Worm (Caenorhabditis elegans) whole organism, L3 larva: ENCODE measurements around the gene acs-1.

Experiments used
- R02D3.7 ChIP-seq: fragments of 150-350 bp; optimal IDR thresholded peaks from 2 replicates; lab custom pipeline; 2014; ENCODE audit warnings: missing biosample characterization, missing genetic modification characterization
- ZK546.5 ChIP-seq: sonication (generic microtip); optimal IDR thresholded peaks from 2 replicates; lab custom pipeline; 2017; ENCODE audit warnings: missing biosample characterization, missing genetic modification characterization
- aly-2 ChIP-seq: fragments of 150-350 bp; optimal IDR thresholded peaks from 2 replicates; lab custom pipeline; 2014; ENCODE audit warnings: missing biosample characterization, missing genetic modification characterization
- ama-1 ChIP-seq: fragments of 150-350 bp; optimal IDR thresholded peaks from 2 replicates; lab custom pipeline; 2018
- ceh-16 ChIP-seq: sonication (generic microtip); optimal IDR thresholded peaks from 2 replicates; lab custom pipeline; 2017; ENCODE audit warnings: missing biosample characterization, missing genetic modification characterization
- ceh-28 ChIP-seq: fragments of 150-350 bp; optimal IDR thresholded peaks from 2 replicates; lab custom pipeline; 2014; ENCODE audit warnings: missing biosample characterization, missing genetic modification reagents, missing genetic modification characterization
- ceh-82 ChIP-seq: fragments of 150-350 bp; optimal IDR thresholded peaks from 2 replicates; lab custom pipeline; 2014; ENCODE audit warnings: missing biosample characterization, missing genetic modification characterization
- ceh-9 ChIP-seq: sonication (generic microtip); optimal IDR thresholded peaks from 2 replicates; lab custom pipeline; 2018; ENCODE audit warnings: missing biosample characterization, missing genetic modification characterization
- daf-12 ChIP-seq: fragments of 150-350 bp; optimal IDR thresholded peaks from 2 replicates; lab custom pipeline; 2014; ENCODE audit warnings: missing biosample characterization, missing genetic modification reagents, missing genetic modification characterization
- egl-27 ChIP-seq: sonication (generic microtip); optimal IDR thresholded peaks from 4 replicates; lab custom pipeline; 2017; ENCODE audit warnings: missing biosample characterization, missing genetic modification reagents, missing genetic modification characterization
- egl-5 ChIP-seq: fragments of 150-350 bp; optimal IDR thresholded peaks from 2 replicates; lab custom pipeline; 2017; ENCODE audit warnings: missing biosample characterization, missing genetic modification reagents, missing genetic modification characterization, inconsistent platforms
- elt-1 ChIP-seq: fragments of 150-350 bp; optimal IDR thresholded peaks from 2 replicates; lab custom pipeline; 2014; ENCODE audit warnings: missing biosample characterization, missing genetic modification characterization
- elt-2 ChIP-seq: sonication (generic microtip); optimal IDR thresholded peaks from 2 replicates; lab custom pipeline; 2016; ENCODE audit warnings: missing genetic modification reagents, mild to moderate bottlenecking, missing genetic modification characterization, missing compliant biosample characterization
- elt-3 ChIP-seq, 3 experiments: fragments of 150-350 bp in 1 of 3; sonication (generic microtip) in 2 of 3; optimal IDR thresholded peaks; 2 replicates in 2 of 3; 4 replicates in 1 of 3; lab custom pipeline; 2014 to 2017; ENCODE audit warnings: missing biosample characterization in 3 of 3, missing genetic modification characterization in 3 of 3
- eor-1 ChIP-seq, 2 experiments: fragments of 150-350 bp; optimal IDR thresholded peaks; 2 replicates each; lab custom pipeline; 2014 to 2018; ENCODE audit warnings: missing biosample characterization in 2 of 2, missing genetic modification characterization in 2 of 2
- fkh-10 ChIP-seq: sonication (generic microtip); optimal IDR thresholded peaks from 2 replicates; lab custom pipeline; 2017; ENCODE audit warnings: missing biosample characterization, missing genetic modification reagents, missing genetic modification characterization
- fkh-2 ChIP-seq: fragments of 150-350 bp; optimal IDR thresholded peaks from 2 replicates; lab custom pipeline; 2014; ENCODE audit warnings: missing biosample characterization, missing genetic modification reagents, missing genetic modification characterization
- fos-1 ChIP-seq: fragments of 150-350 bp; optimal IDR thresholded peaks from 2 replicates; lab custom pipeline; 2014; ENCODE audit warnings: missing biosample characterization, missing genetic modification characterization
- hmg-11 ChIP-seq: sonication (generic microtip); optimal IDR thresholded peaks from 2 replicates; lab custom pipeline; 2016; ENCODE audit warnings: missing genetic modification characterization, missing compliant biosample characterization
- jun-1 ChIP-seq: fragments of 150-350 bp; optimal IDR thresholded peaks from 2 replicates; lab custom pipeline; 2014; ENCODE audit warnings: missing biosample characterization, missing genetic modification reagents, missing genetic modification characterization
- lin-15B ChIP-seq: fragments of 150-350 bp; optimal IDR thresholded peaks from 2 replicates; lab custom pipeline; 2014; ENCODE audit warnings: missing biosample characterization, missing genetic modification characterization
- lin-39 ChIP-seq: fragments of 150-350 bp; optimal IDR thresholded peaks from 2 replicates; lab custom pipeline; 2018; ENCODE audit warnings: missing biosample characterization, missing genetic modification reagents, missing genetic modification characterization
- lsy-12 ChIP-seq: sonication (generic microtip); optimal IDR thresholded peaks from 2 replicates; lab custom pipeline; 2016; ENCODE audit warnings: mild to moderate bottlenecking, missing genetic modification characterization, missing compliant biosample characterization
- mdl-1 ChIP-seq: fragments of 150-350 bp; optimal IDR thresholded peaks from 2 replicates; lab custom pipeline; 2014; ENCODE audit warnings: missing biosample characterization, missing genetic modification characterization
- mml-1 ChIP-seq: fragments of 150-350 bp; sonication (generic microtip); optimal IDR thresholded peaks from 3 replicates; lab custom pipeline; 2014; ENCODE audit warnings: missing biosample characterization, missing genetic modification characterization
- nfya-1 ChIP-seq: sonication (generic microtip); optimal IDR thresholded peaks from 2 replicates; lab custom pipeline; 2017; ENCODE audit warnings: missing genetic modification characterization, mild to moderate bottlenecking, missing compliant biosample characterization, antibody characterized with exemption, moderate library complexity; ENCODE audit not compliant: insufficient read depth
- nhr-11 ChIP-seq: fragments of 150-350 bp; optimal IDR thresholded peaks from 2 replicates; lab custom pipeline; 2014; ENCODE audit warnings: missing biosample characterization, missing genetic modification characterization
- nhr-12 ChIP-seq: fragments of 150-350 bp; optimal IDR thresholded peaks from 2 replicates; lab custom pipeline; 2014; ENCODE audit warnings: missing biosample characterization, missing genetic modification characterization
- nhr-23 ChIP-seq: fragments of 150-350 bp; optimal IDR thresholded peaks from 2 replicates; lab custom pipeline; 2014; ENCODE audit warnings: missing biosample characterization, missing genetic modification reagents, missing genetic modification characterization
- nhr-237 ChIP-seq: fragments of 150-350 bp; optimal IDR thresholded peaks from 2 replicates; lab custom pipeline; 2014; ENCODE audit warnings: missing biosample characterization, missing genetic modification characterization
- nhr-25 ChIP-seq: sonication (generic microtip); optimal IDR thresholded peaks from 2 replicates; lab custom pipeline; 2017; ENCODE audit warnings: missing biosample characterization, missing genetic modification characterization
- nhr-28 ChIP-seq: fragments of 150-350 bp; optimal IDR thresholded peaks from 2 replicates; lab custom pipeline; 2014; ENCODE audit warnings: missing biosample characterization, missing genetic modification characterization
- nhr-43 ChIP-seq: sonication (generic microtip); optimal IDR thresholded peaks from 2 replicates; lab custom pipeline; 2016; ENCODE audit warnings: mild to moderate bottlenecking, missing genetic modification characterization, missing compliant biosample characterization; ENCODE audit not compliant: poor library complexity, severe bottlenecking
- nhr-67 ChIP-seq: fragments of 150-350 bp; optimal IDR thresholded peaks from 2 replicates; lab custom pipeline; 2014; ENCODE audit warnings: missing biosample characterization, missing genetic modification characterization
- nhr-76 ChIP-seq: fragments of 150-350 bp; sonication (generic microtip); optimal IDR thresholded peaks from 5 replicates; lab custom pipeline; 2014; ENCODE audit warnings: missing biosample characterization, missing genetic modification characterization
- nhr-77 ChIP-seq: fragments of 150-350 bp; optimal IDR thresholded peaks from 2 replicates; lab custom pipeline; 2014; ENCODE audit warnings: missing biosample characterization, missing genetic modification characterization
- pha-4 ChIP-seq: fragments of 150-350 bp; optimal IDR thresholded peaks from 2 replicates; lab custom pipeline; 2014; ENCODE audit warnings: missing biosample characterization, missing genetic modification reagents, missing genetic modification characterization
- pqm-1 ChIP-seq: fragments of 150-350 bp; optimal IDR thresholded peaks from 2 replicates; lab custom pipeline; 2017; ENCODE audit warnings: missing biosample characterization, missing genetic modification characterization, inconsistent platforms
- sea-2 ChIP-seq: fragments of 150-350 bp; sonication (generic microtip); optimal IDR thresholded peaks from 4 replicates; lab custom pipeline; 2014; ENCODE audit warnings: missing biosample characterization, missing genetic modification reagents, missing genetic modification characterization
- skn-1 ChIP-seq: fragments of 150-350 bp; optimal IDR thresholded peaks from 2 replicates; lab custom pipeline; 2014; ENCODE audit warnings: missing biosample characterization, missing genetic modification characterization
- snpc-4 ChIP-seq: fragments of 150-350 bp; optimal IDR thresholded peaks from 2 replicates; lab custom pipeline; 2014; ENCODE audit warnings: missing biosample characterization, missing genetic modification characterization
- tbx-2 ChIP-seq: sonication (generic microtip); optimal IDR thresholded peaks from 2 replicates; lab custom pipeline; 2016; ENCODE audit warnings: mild to moderate bottlenecking, missing genetic modification characterization, missing compliant biosample characterization
- unc-39 ChIP-seq: sonication (generic microtip); optimal IDR thresholded peaks from 4 replicates; lab custom pipeline; 2017; ENCODE audit warnings: missing biosample characterization, missing genetic modification characterization
- unc-62 ChIP-seq: fragments of 150-350 bp; sonication (generic microtip); optimal IDR thresholded peaks from 4 replicates; lab custom pipeline; 2014; ENCODE audit warnings: missing biosample characterization, missing genetic modification reagents, missing genetic modification characterization
- zag-1 ChIP-seq: fragments of 150-350 bp; optimal IDR thresholded peaks from 2 replicates; lab custom pipeline; 2014; ENCODE audit warnings: missing biosample characterization, missing genetic modification characterization
- ztf-11 ChIP-seq: fragments of 150-350 bp; optimal IDR thresholded peaks from 2 replicates; lab custom pipeline; 2014; ENCODE audit warnings: missing biosample characterization, missing genetic modification characterization
- ztf-4 ChIP-seq: fragments of 150-350 bp; optimal IDR thresholded peaks from 2 replicates; lab custom pipeline; 2014; ENCODE audit warnings: missing biosample characterization, missing genetic modification characterization

The acs-1 gene

DNA sequence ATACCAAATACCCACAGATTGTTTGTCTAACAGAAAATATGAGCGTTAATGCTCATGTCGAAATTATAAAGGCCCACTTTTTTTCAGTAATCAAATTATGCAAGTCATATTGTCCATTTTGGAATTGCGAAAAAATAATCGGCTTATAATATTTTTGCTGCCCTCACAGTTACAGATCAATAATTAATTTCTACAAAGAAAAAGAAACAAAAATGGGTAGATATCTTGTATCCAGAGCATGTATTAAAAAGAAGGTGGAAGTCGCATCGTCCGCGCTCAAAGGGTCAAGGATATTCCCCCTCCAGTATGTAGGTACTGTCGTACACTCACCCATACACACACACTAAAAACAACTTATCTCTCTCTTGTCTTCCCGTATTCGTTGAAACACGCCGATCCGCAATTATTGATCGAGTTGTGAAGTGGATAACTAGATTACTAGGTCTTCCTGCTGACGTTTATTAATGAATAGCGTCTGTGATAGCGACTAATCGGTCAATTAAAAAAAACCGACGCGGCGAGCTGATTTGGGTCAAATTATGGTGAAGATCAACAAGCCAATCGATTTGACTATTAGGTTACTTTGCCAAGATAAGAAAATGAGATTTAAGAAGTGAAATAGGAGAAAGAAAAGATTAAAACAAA lies 10.9 kb upstream of the acs-1 start:
- TF ChIP-seq nhr-23 (tag; lab: Kevin White, UChicago) = peak; percentile 92
- TF ChIP-seq skn-1 (tag; lab: Kevin White, UChicago) = no peak
- TF ChIP-seq nhr-43 (tag; lab: Kevin White, UChicago) = peak; percentile 18
- TF ChIP-seq ceh-28 (tag; lab: Kevin White, UChicago) = peak; percentile 46

DNA sequence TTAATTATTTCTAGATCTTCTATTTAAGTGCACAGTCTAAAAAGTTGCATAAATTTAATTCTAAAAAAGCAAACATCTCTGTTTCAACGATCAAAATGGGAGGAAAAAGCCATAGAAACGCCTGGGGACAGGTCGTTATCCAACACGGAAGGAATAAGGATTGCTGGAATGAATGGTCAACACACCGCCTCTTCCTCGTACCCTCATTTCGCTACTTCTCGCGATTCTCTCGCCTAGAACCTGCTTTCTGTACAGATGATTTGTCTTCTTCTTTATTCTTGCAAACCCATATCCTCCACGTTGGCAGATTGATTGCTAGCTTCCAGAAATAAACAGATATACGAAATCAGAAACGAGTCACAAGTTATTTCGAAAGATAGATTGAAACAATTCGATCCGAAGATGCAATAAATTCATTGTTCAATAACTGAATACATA lies 9.9 kb upstream of the acs-1 start, which contains the start of gene dpy-11:
Gene dpy-11 (minus strand): TSS at position 354 of the 438 bp plus-strand sequence.
- TF ChIP-seq unc-39 (no peak), egl-27 (tag; lab: Kevin White, UChicago) (no peak), nhr-25 (peak; percentile 66), pqm-1 (tag; lab: Kevin White, UChicago) (no peak), ceh-9 (tag; lab: Kevin White, UChicago) (no peak), lsy-12 (tag; lab: Kevin White, UChicago) (peak; percentile 46), ZK546.5 (tag; lab: Kevin White, UChicago) (no peak), nhr-28 (tag; lab: Kevin White, UChicago) (no peak), fos-1 (tag; lab: Kevin White, UChicago) (no peak), ceh-82 (tag; lab: Kevin White, UChicago) (no peak), lin-15B (tag; lab: Kevin White, UChicago) (no peak), jun-1 (tag; lab: Kevin White, UChicago) (no peak), fkh-10 (no peak), nhr-67 (tag; lab: Kevin White, UChicago) (no peak), ceh-28 (tag; lab: Kevin White, UChicago) (peak; percentile 10), skn-1 (tag; lab: Kevin White, UChicago) (no peak), elt-2 (tag; lab: Kevin White, UChicago) (peak; percentile 29), mml-1 (tag; lab: Kevin White, UChicago) (no peak), egl-5 (peak; percentile 52), nhr-23 (tag; lab: Kevin White, UChicago) (peak; percentile 66), R02D3.7 (tag; lab: Kevin White, UChicago) (no peak), eor-1 (tag; optimal IDR thresholded peaks at IDR 0.05; lab: Kevin White, UChicago) (no peak), nhr-237 (tag; lab: Kevin White, UChicago) (no peak), daf-12 (no peak), snpc-4 (tag; lab: Kevin White, UChicago) (no peak), nhr-77 (tag; lab: Kevin White, UChicago) (no peak), ztf-11 (tag; lab: Kevin White, UChicago) (no peak), lin-39 (tag; lab: Kevin White, UChicago) (peak; percentile 24), fkh-2 (no peak), nfya-1 (tag; lab: Kevin White, UChicago) (peak; percentile 14), nhr-11 (tag; lab: Kevin White, UChicago) (no peak), hmg-11 (no peak), pha-4 (tag; lab: Kevin White, UChicago) (no peak), sea-2 (GFP tag; lab: Kevin White, UChicago) (no peak), nhr-43 (tag; lab: Kevin White, UChicago) (peak; percentile 85), ama-1 (lab: Kevin White, UChicago) (peak; percentile 99), unc-62 (no peak), tbx-2 (peak; percentile 43), elt-3 (tag; optimal IDR thresholded peaks at IDR 0.05; lab: Kevin White, UChicago) (peak in 1 of 3 experiments; percentile 85), ceh-16 (tag; lab: Kevin White, UChicago) (no peak), nhr-76 (tag; lab: Kevin White, UChicago) (no peak), nhr-12 (no peak), ztf-4 (no peak), aly-2 (tag; lab: Kevin White, UChicago) (no peak), zag-1 (tag; lab: Kevin White, UChicago) (no peak), mdl-1 (tag; lab: Kevin White, UChicago) (no peak), elt-1 (no peak)
